Fruit fly (Drosophila melanogaster): ENCODE data around the gene Prp40.

The Prp40 gene

dm6 chr2L:3037153-3037579 is 14.1 kb downstream of the Prp40 start, which contains the start of the genes CG17260 and SerRS (continued):
- TF ChIP-seq Nf-YC (tag; optimal IDR thresholded peaks at IDR 0.05) = peak; percentile 86
- peak; percentile 73 for TF ChIP-seq CG3163 (GFP tag; optimal IDR thresholded peaks at IDR 0.05)
- TF ChIP-seq lbe (GFP tag; optimal IDR thresholded peaks at IDR 0.05) = peak; percentile 93
- peak; percentile 70 for TF ChIP-seq BEAF-32 (GFP tag; optimal IDR thresholded peaks at IDR 0.05)
- TF ChIP-seq danr (GFP tag; IDR thresholded peaks at IDR 0.05) = peak; percentile 84
- TF ChIP-seq seq (GFP tag; IDR thresholded peaks at IDR 0.05) = peak; percentile 81; the same call in 1 of the 2 replicates
- no peak for TF ChIP-seq CG7963 (GFP tag; IDR thresholded peaks at IDR 0.05; ENCODE audit: partially characterized antibody)
- TF ChIP-seq CG43689 (GFP tag; IDR thresholded peaks at IDR 0.05) = peak; percentile 77
- TF ChIP-seq Mes4 (GFP tag; optimal IDR thresholded peaks at IDR 0.05) = peak; percentile 75
- peak; percentile 91 for TF ChIP-seq CG14710 (tag; optimal IDR thresholded peaks at IDR 0.05)
- peak; percentile 95 for TF ChIP-seq Xrp1 (GFP tag; IDR thresholded peaks at IDR 0.05)
- peak; percentile 95 for TF ChIP-seq Dbx (GFP tag; IDR thresholded peaks at IDR 0.05)
- no peak for TF ChIP-seq oc (tag; optimal IDR thresholded peaks at IDR 0.05)
- peak in 1 of 3 experiments; percentile 37 for TF ChIP-seq Stat92E (GFP tag; optimal IDR thresholded peaks at IDR 0.05)
- peak; percentile 85 for TF ChIP-seq CG10462 (GFP tag; optimal IDR thresholded peaks at IDR 0.05)
- TF ChIP-seq CG17612 (GFP tag; IDR thresholded peaks at IDR 0.05) = peak; percentile 78
- peak; percentile 89 for TF ChIP-seq Bdp1 (GFP tag; optimal IDR thresholded peaks at IDR 0.05)
- peak; percentile 90 for TF ChIP-seq CG8924 (tag; optimal IDR thresholded peaks at IDR 0.05)
- peak; percentile 92 for TF ChIP-seq Ssrp (tag; optimal IDR thresholded peaks at IDR 0.05)
- no peak for TF ChIP-seq Hr39 (optimal IDR thresholded peaks at IDR 0.05)
- TF ChIP-seq D19B (GFP tag; optimal IDR thresholded peaks at IDR 0.05) = peak; percentile 80
- peak; percentile 48 for TF ChIP-seq fd102C (GFP tag; optimal IDR thresholded peaks at IDR 0.05)
- TF ChIP-seq dysf (GFP tag; IDR thresholded peaks at IDR 0.05) = peak; percentile 95
- TF ChIP-seq her (GFP tag; optimal IDR thresholded peaks at IDR 0.05) = peak; percentile 70
- peak; percentile 81 for TF ChIP-seq CG15011 (GFP tag; optimal IDR thresholded peaks at IDR 0.05)
- peak; percentile 84 for TF ChIP-seq CG3407 (GFP tag; optimal IDR thresholded peaks at IDR 0.05)
- peak; percentile 82 for TF ChIP-seq ap (GFP tag; IDR thresholded peaks at IDR 0.05)
- peak; percentile 94 for TF ChIP-seq CG18476 (GFP tag; optimal IDR thresholded peaks at IDR 0.05)
- TF ChIP-seq ewg (GFP tag; optimal IDR thresholded peaks at IDR 0.05) = peak; percentile 80
- TF ChIP-seq sr (GFP tag; IDR thresholded peaks at IDR 0.05) = no peak
- TF ChIP-seq Chrac-16 (GFP tag; optimal IDR thresholded peaks at IDR 0.05) = peak; percentile 94
- TF ChIP-seq yki (optimal IDR thresholded peaks at IDR 0.05) = no peak
- TF ChIP-seq ara (GFP tag; IDR thresholded peaks at IDR 0.05) = peak; percentile 86
- no peak for TF ChIP-seq tap (tag; optimal IDR thresholded peaks at IDR 0.05)
- TF ChIP-seq CG5953 (GFP tag; IDR thresholded peaks at IDR 0.05) = peak; percentile 63; the same call in 1 of the 2 replicates
- TF ChIP-seq tll (GFP tag; optimal IDR thresholded peaks at IDR 0.05) = peak; percentile 34 to 49
- TF ChIP-seq B-H2 (GFP tag; optimal IDR thresholded peaks at IDR 0.05) = peak; percentile 85
- no peak for TF ChIP-seq pan (optimal IDR thresholded peaks at IDR 0.05)
- peak in 1 of 2 experiments; percentile 94 for TF ChIP-seq pan (GFP tag; optimal IDR thresholded peaks at IDR 0.05 in 1 of 2, IDR thresholded peaks at IDR 0.05 in 1 of 2)
- TF ChIP-seq slp2 (GFP tag; optimal IDR thresholded peaks at IDR 0.05) = peak; percentile 91
- peak; percentile 52 for TF ChIP-seq CG6854 (GFP tag; optimal IDR thresholded peaks at IDR 0.05)
- peak; percentile 34; the same call in 1 of the 2 replicates for TF ChIP-seq inv (GFP tag; IDR thresholded peaks at IDR 0.05; ENCODE audit: partially characterized antibody)
- peak; percentile 17 for TF ChIP-seq CG9797 (GFP tag; optimal IDR thresholded peaks at IDR 0.05)
- TF ChIP-seq cato (GFP tag; optimal IDR thresholded peaks at IDR 0.05; ENCODE audit: borderline replicate concordance) = peak; percentile 86
- TF ChIP-seq br (optimal IDR thresholded peaks at IDR 0.05) = no peak
- TF ChIP-seq luna (GFP tag; optimal IDR thresholded peaks at IDR 0.05) = peak; percentile 79
- peak; percentile 94 for TF ChIP-seq klu (GFP tag; IDR thresholded peaks at IDR 0.05)
- TF ChIP-seq Poxn (GFP tag; IDR thresholded peaks at IDR 0.05) = peak; percentile 80
- peak; percentile 86 for TF ChIP-seq CG9727 (GFP tag; optimal IDR thresholded peaks at IDR 0.05)
- peak; percentile 91 for TF ChIP-seq CG7556 (GFP tag; optimal IDR thresholded peaks at IDR 0.05)
- peak; percentile 76 to 96 for TF ChIP-seq crp (GFP tag; optimal IDR thresholded peaks at IDR 0.05)
